Fruit fly (Drosophila melanogaster): Measurements from ENCODE around the gene CG43999.
A peak's percentile ranks its signal among the peaks of the same experiment; 100 is the strongest.

The CG43999 gene

DNA sequence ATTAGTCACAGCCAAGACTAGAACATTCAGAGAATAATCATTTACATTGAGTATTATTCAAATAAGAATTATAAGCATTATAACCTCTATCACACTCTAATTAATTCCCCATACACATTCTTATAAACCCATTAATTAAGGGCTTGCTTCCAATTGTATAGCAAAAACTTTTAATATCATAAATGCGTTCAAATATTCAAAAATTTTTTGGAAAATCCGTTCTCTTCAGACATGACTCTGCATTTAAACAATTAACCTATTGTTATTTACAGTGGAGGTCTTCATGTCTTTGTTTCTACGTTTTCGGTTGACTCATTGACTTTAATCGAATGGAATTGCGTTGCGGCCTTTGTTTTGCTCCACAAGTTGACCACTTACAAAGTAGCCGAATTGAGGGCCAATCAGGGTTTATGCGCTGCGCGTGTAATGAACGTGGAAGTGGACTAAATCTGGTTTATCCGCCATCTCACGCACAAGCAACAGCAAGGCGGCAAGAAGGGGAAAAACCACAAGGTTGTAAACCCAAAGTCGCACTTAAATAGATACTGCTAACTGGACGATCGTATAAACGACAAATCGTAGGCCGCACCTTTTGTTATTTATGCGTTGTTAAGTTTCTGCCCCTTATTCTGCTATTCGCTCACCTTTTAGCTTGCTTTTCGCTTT, 7.8 kb downstream of the CG43999 start:
- TF ChIP-seq CG15710 (tag; optimal IDR thresholded peaks at IDR 0.05): peak; percentile 58
- TF ChIP-seq CG12605 (GFP tag; IDR thresholded peaks at IDR 0.05): no peak
- no peak for TF ChIP-seq CG8301 (tag; optimal IDR thresholded peaks at IDR 0.05)
- TF ChIP-seq CG14655 (GFP tag; optimal IDR thresholded peaks at IDR 0.05): no peak
- TF ChIP-seq CG32121 (GFP tag; IDR thresholded peaks at IDR 0.05): peak; percentile 24; the same call in 1 of the 2 replicates
- peak; percentile 33 for TF ChIP-seq CG9948 (tag; optimal IDR thresholded peaks at IDR 0.05)
- peak; percentile 6 for TF ChIP-seq Pif1A (GFP tag; optimal IDR thresholded peaks at IDR 0.05)
- peak; percentile 62; the same call in 2 of the 3 replicates for TF ChIP-seq fd96Ca (GFP tag; IDR thresholded peaks at IDR 0.05)
- TF ChIP-seq CG4496 (GFP tag; IDR thresholded peaks at IDR 0.05): peak; percentile 74
- TF ChIP-seq Snoo (tag; optimal IDR thresholded peaks at IDR 0.05): peak; percentile 52
- no peak for TF ChIP-seq D1 (tag; optimal IDR thresholded peaks at IDR 0.05)
- no peak for TF ChIP-seq CG10348 (GFP tag; IDR thresholded peaks at IDR 0.05)
- peak; percentile 51 for TF ChIP-seq CG8159 (tag; optimal IDR thresholded peaks at IDR 0.05)
- peak; percentile 62 for TF ChIP-seq EcR (GFP tag; optimal IDR thresholded peaks at IDR 0.05)
- TF ChIP-seq CG34367 (tag; optimal IDR thresholded peaks at IDR 0.05): peak; percentile 37
- no peak for TF ChIP-seq Pif1B (GFP tag; optimal IDR thresholded peaks at IDR 0.05)
- TF ChIP-seq CG17806 (tag; optimal IDR thresholded peaks at IDR 0.05): peak; percentile 36
- TF ChIP-seq rn (GFP tag; IDR thresholded peaks at IDR 0.05): no peak
- peak; percentile 52 for TF ChIP-seq Ets98B (GFP tag; IDR thresholded peaks at IDR 0.05)
- no peak for TF ChIP-seq CG13204 (GFP tag; optimal IDR thresholded peaks at IDR 0.05)
- TF ChIP-seq gl (tag; optimal IDR thresholded peaks at IDR 0.05): peak; percentile 44

dm6 chr3R:23920387-23920786, 8.4 kb downstream of the CG43999 start:
- no peak for TF ChIP-seq CG32121 (GFP tag; IDR thresholded peaks at IDR 0.05)
- TF ChIP-seq Pif1B (GFP tag; optimal IDR thresholded peaks at IDR 0.05): no peak
- TF ChIP-seq CG14655 (GFP tag; optimal IDR thresholded peaks at IDR 0.05): no peak
- no peak for TF ChIP-seq Ets98B (GFP tag; IDR thresholded peaks at IDR 0.05)
- no peak for TF ChIP-seq CG13204 (GFP tag; optimal IDR thresholded peaks at IDR 0.05)
- no peak for TF ChIP-seq CG15710 (tag; optimal IDR thresholded peaks at IDR 0.05)
- no peak for TF ChIP-seq CG10348 (GFP tag; IDR thresholded peaks at IDR 0.05)
- TF ChIP-seq CG8159 (tag; optimal IDR thresholded peaks at IDR 0.05): no peak
- TF ChIP-seq CG8301 (tag; optimal IDR thresholded peaks at IDR 0.05): no peak

DNA sequence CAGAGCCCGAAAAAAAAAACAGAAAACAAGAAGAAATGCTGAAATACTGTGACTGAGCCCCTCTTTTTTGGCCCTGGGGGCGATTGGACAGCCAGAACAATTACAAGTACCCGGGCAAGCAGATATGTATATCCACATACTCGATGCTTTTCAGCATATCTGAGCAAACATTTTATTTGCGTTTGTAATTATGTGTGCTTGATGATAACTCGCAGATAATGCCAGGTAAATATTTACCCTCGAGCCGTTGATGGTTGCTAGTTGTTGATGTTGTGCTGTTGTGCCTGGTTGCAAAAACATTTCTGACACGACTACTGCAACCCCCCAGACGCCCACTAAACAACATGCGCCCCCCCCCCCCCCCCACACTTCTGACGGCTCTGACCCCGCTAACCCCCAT, 9.4 kb downstream of the CG43999 start:
- TF ChIP-seq gl (tag; optimal IDR thresholded peaks at IDR 0.05): peak; percentile 5
- TF ChIP-seq CG13204 (GFP tag; optimal IDR thresholded peaks at IDR 0.05): no peak
- TF ChIP-seq CG8301 (tag; optimal IDR thresholded peaks at IDR 0.05): no peak
- TF ChIP-seq CG9948 (tag; optimal IDR thresholded peaks at IDR 0.05): no peak

DNA sequence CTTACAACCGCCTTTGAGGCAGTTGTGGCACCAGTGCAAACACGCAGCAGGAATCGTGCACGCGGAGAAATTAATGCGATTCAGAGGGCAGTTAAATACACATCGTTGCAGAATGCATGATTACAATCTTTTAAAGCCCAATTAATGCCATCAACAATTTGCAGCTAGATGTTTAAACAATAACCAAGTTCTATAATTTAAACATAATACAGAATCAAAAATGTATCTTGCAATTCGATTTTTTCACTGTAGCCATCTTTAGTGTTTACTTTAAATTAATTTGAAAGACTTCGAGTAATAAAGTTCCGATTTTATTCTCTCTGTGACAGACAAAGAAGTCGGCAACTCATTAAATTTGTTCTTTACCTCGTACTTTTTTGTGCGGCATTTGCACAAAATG, 12.8 kb downstream of the CG43999 start:
- TF ChIP-seq gl (tag; optimal IDR thresholded peaks at IDR 0.05) (peak; percentile 78), CG32121 (GFP tag; IDR thresholded peaks at IDR 0.05) (no peak), EcR (GFP tag; optimal IDR thresholded peaks at IDR 0.05) (no peak), Pif1A (GFP tag; optimal IDR thresholded peaks at IDR 0.05) (peak; percentile 88), CG8301 (tag; optimal IDR thresholded peaks at IDR 0.05) (peak; percentile 78), CG17806 (tag; optimal IDR thresholded peaks at IDR 0.05) (peak; percentile 93), CG14655 (GFP tag; optimal IDR thresholded peaks at IDR 0.05) (peak; percentile 83), CG8159 (tag; optimal IDR thresholded peaks at IDR 0.05) (peak; percentile 94), CG34367 (tag; optimal IDR thresholded peaks at IDR 0.05) (peak; percentile 90), CG10348 (GFP tag; IDR thresholded peaks at IDR 0.05) (no peak), CG9948 (tag; optimal IDR thresholded peaks at IDR 0.05) (peak; percentile 92), fd96Ca (GFP tag; IDR thresholded peaks at IDR 0.05) (peak; percentile 70), CG4496 (GFP tag; IDR thresholded peaks at IDR 0.05) (peak; percentile 61; the same call in 2 of the 3 replicates), D1 (tag; optimal IDR thresholded peaks at IDR 0.05) (peak; percentile 82), CG15710 (tag; optimal IDR thresholded peaks at IDR 0.05) (peak; percentile 91), Ets98B (GFP tag; IDR thresholded peaks at IDR 0.05) (peak; percentile 38; the same call in 1 of the 2 replicates), CG12605 (GFP tag; IDR thresholded peaks at IDR 0.05) (no peak; the same call in 1 of the 2 replicates), rn (GFP tag; IDR thresholded peaks at IDR 0.05) (0 out of 2 replicates have a peak, but pooled peaks have one; percentile 27), CG13204 (GFP tag; optimal IDR thresholded peaks at IDR 0.05) (peak; percentile 62), Pif1B (GFP tag; optimal IDR thresholded peaks at IDR 0.05) (peak; percentile 75), Snoo (tag; optimal IDR thresholded peaks at IDR 0.05) (peak; percentile 82)

- TF ChIP-seq fd96Ca (GFP tag; IDR thresholded peaks at IDR 0.05) (peak; percentile 34; the same call in 1 of the 3 replicates), gl (tag; optimal IDR thresholded peaks at IDR 0.05) (peak; percentile 91), CG32121 (GFP tag; IDR thresholded peaks at IDR 0.05) (no peak), CG12605 (GFP tag; IDR thresholded peaks at IDR 0.05) (peak; percentile 73), CG10348 (GFP tag; IDR thresholded peaks at IDR 0.05) (no peak), CG4496 (GFP tag; IDR thresholded peaks at IDR 0.05) (peak; percentile 86), CG13204 (GFP tag; optimal IDR thresholded peaks at IDR 0.05) (peak; percentile 94), Ets98B (GFP tag; IDR thresholded peaks at IDR 0.05) (peak; percentile 45; the same call in 1 of the 2 replicates), Snoo (tag; optimal IDR thresholded peaks at IDR 0.05) (peak; percentile 95), rn (GFP tag; IDR thresholded peaks at IDR 0.05) (peak; percentile 49), EcR (GFP tag; optimal IDR thresholded peaks at IDR 0.05) (peak; percentile 88), CG8301 (tag; optimal IDR thresholded peaks at IDR 0.05) (peak; percentile 66), CG14655 (GFP tag; optimal IDR thresholded peaks at IDR 0.05) (peak; percentile 78), CG15710 (tag; optimal IDR thresholded peaks at IDR 0.05) (peak; percentile 98), Pif1B (GFP tag; optimal IDR thresholded peaks at IDR 0.05) (peak; percentile 95), CG8159 (tag; optimal IDR thresholded peaks at IDR 0.05) (peak; percentile 97), Pif1A (GFP tag; optimal IDR thresholded peaks at IDR 0.05) (peak; percentile 95), D1 (tag; optimal IDR thresholded peaks at IDR 0.05) (peak; percentile 93), CG17806 (tag; optimal IDR thresholded peaks at IDR 0.05) (peak; percentile 96), CG9948 (tag; optimal IDR thresholded peaks at IDR 0.05) (peak; percentile 94), CG34367 (tag; optimal IDR thresholded peaks at IDR 0.05) (peak; percentile 96)
Observed at dm6 chr3R:23915042-23915428, 13.8 kb downstream of the CG43999 start.
